Fruit fly (Drosophila melanogaster) whole organism, adult: ENCODE data around the gene CG14210.

Experiments
- CG5204 ChIP-seq: fragments of 200-800 bp; sonication (Bioruptor generic); optimal IDR thresholded peaks from 2 replicates; lab custom pipeline; 2016; ENCODE audit warnings: missing biosample characterization, missing genetic modification characterization
- CG7045 ChIP-seq: fragments of 200-800 bp; sonication (Bioruptor generic); optimal IDR thresholded peaks from 2 replicates; lab custom pipeline; 2017; ENCODE audit warnings: missing biosample characterization, mild to moderate bottlenecking, missing genetic modification characterization
- CG7101 ChIP-seq: fragments of 200-800 bp; sonication (Bioruptor generic); optimal IDR thresholded peaks from 2 replicates; lab custom pipeline; 2018; ENCODE audit warnings: missing biosample characterization, mild to moderate bottlenecking, missing genetic modification characterization, moderate library complexity
- Clk ChIP-seq: fragments of 200-800 bp; sonication (Bioruptor generic); optimal IDR thresholded peaks from 2 replicates; lab custom pipeline; 2017; ENCODE audit warnings: missing biosample characterization, missing genetic modification characterization
- Hr96 ChIP-seq: fragments of 200-800 bp; sonication (Bioruptor generic); optimal IDR thresholded peaks from 2 replicates; lab custom pipeline; 2016; ENCODE audit warnings: missing biosample characterization, missing genetic modification characterization
- Mnt ChIP-seq: fragments of 200-800 bp; sonication (Bioruptor generic); optimal IDR thresholded peaks from 2 replicates; lab custom pipeline; 2016; ENCODE audit warnings: missing biosample characterization, mild to moderate bottlenecking, missing genetic modification characterization
- bab1 ChIP-seq: fragments of 200-800 bp; sonication (Bioruptor generic); optimal IDR thresholded peaks from 3 replicates; lab custom pipeline; 2019; ENCODE audit warnings: missing biosample characterization, mild to moderate bottlenecking, missing genetic modification characterization, moderate library complexity
- cic ChIP-seq: fragments of 200-800 bp; sonication (Bioruptor generic); optimal IDR thresholded peaks from 2 replicates; lab custom pipeline; 2017; ENCODE audit warnings: missing biosample characterization, mild to moderate bottlenecking, missing genetic modification characterization, moderate library complexity
- ovo ChIP-seq: fragments of 200-800 bp; sonication (Bioruptor generic); optimal IDR thresholded peaks from 2 replicates; lab custom pipeline; 2016; ENCODE audit warnings: missing biosample characterization, missing genetic modification characterization
- toe ChIP-seq: fragments of 200-800 bp; sonication (Bioruptor generic); optimal IDR thresholded peaks from 2 replicates; lab custom pipeline; 2016; ENCODE audit warnings: missing biosample characterization, missing genetic modification characterization

dm6 chrX:19637002-19637420 is 21.0 kb downstream of the CG14210 start:
- no peak for TF ChIP-seq CG5204 (GFP tag; lab: Kevin White, UChicago)
- TF ChIP-seq CG7045 (GFP tag; lab: Kevin White, UChicago), result no peak
- TF ChIP-seq CG7101 (tag; lab: Kevin White, UChicago), result peak; percentile 13
- TF ChIP-seq Mnt, result peak; percentile 50
- TF ChIP-seq cic, result peak; percentile 6
- TF ChIP-seq bab1 (GFP tag; lab: Kevin White, UChicago), result peak; percentile 27
- TF ChIP-seq ovo (GFP tag; lab: Kevin White, UChicago), result no peak
- TF ChIP-seq toe (GFP tag; lab: Kevin White, UChicago), result no peak
- TF ChIP-seq Hr96 (GFP tag; lab: Kevin White, UChicago), result no peak
- no peak for TF ChIP-seq Clk
